Worm (Caenorhabditis elegans) whole organism, early embryonic: ENCODE results near the gene ugt-38.

ENCODE experiments used
- B0310.2 ChIP-seq: sonication (generic microtip); optimal IDR thresholded peaks from 2 replicates; lab custom pipeline; 2016; ENCODE audit warnings: mild to moderate bottlenecking, missing genetic modification characterization, missing compliant biosample characterization
- F13C5.2 ChIP-seq: sonication (generic microtip); optimal IDR thresholded peaks from 2 replicates; lab custom pipeline; 2017; ENCODE audit warnings: mild to moderate bottlenecking, missing genetic modification characterization, inconsistent platforms, missing compliant biosample characterization
- aly-1 ChIP-seq: sonication (generic microtip); optimal IDR thresholded peaks from 2 replicates; lab custom pipeline; 2016; ENCODE audit warnings: missing genetic modification characterization, missing compliant biosample characterization
- ama-1 ChIP-seq: fragments of 150-350 bp; optimal IDR thresholded peaks from 2 replicates; lab custom pipeline; 2014
- ceh-13 ChIP-seq: fragments of 200-800 bp; sonication (Bioruptor generic); optimal IDR thresholded peaks from 2 replicates; lab custom pipeline; 2018; ENCODE audit warnings: mild to moderate bottlenecking, missing genetic modification characterization, missing compliant biosample characterization
- ceh-36 ChIP-seq: sonication (generic microtip); optimal IDR thresholded peaks from 2 replicates; lab custom pipeline; 2016; ENCODE audit warnings: missing genetic modification characterization, inconsistent platforms, missing compliant biosample characterization
- ets-7 ChIP-seq: sonication (generic microtip); optimal IDR thresholded peaks from 2 replicates; lab custom pipeline; 2016; ENCODE audit warnings: missing genotype, missing genetic modification characterization, missing compliant biosample characterization
- flt-1 ChIP-seq: fragments of 200-800 bp; sonication (Bioruptor generic); IDR thresholded peaks from 2 replicates; pipeline ENCODE4 v1.3.6; 2022; ENCODE audit warnings: missing genetic modification characterization, missing compliant biosample characterization
- hmbx-1 ChIP-seq: sonication (generic microtip); optimal IDR thresholded peaks from 2 replicates; lab custom pipeline; 2016; ENCODE audit warnings: mild to moderate bottlenecking, missing genetic modification characterization, missing compliant biosample characterization
- hmg-4 ChIP-seq: fragments of 200-800 bp; sonication (Bioruptor generic); optimal IDR thresholded peaks from 2 replicates; lab custom pipeline; 2018; ENCODE audit warnings: mild to moderate bottlenecking, missing genetic modification characterization, missing compliant biosample characterization
- hnd-1 ChIP-seq: sonication (generic microtip); optimal IDR thresholded peaks from 2 replicates; lab custom pipeline; 2016; ENCODE audit warnings: missing genetic modification characterization, missing compliant biosample characterization
- pes-1 ChIP-seq: fragments of 200-800 bp; sonication (Bioruptor generic); IDR thresholded peaks from 2 replicates; pipeline ENCODE4 v1.3.6; 2022; ENCODE audit warnings: missing genetic modification reagents, missing genetic modification characterization, missing compliant biosample characterization
- scrt-1 ChIP-seq: fragments of 200-800 bp; sonication (Bioruptor generic); IDR thresholded peaks from 2 replicates; pipeline ENCODE4 v1.3.6; 2022; ENCODE audit warnings: missing genetic modification characterization, missing compliant biosample characterization
- sea-1 ChIP-seq: fragments of 200-800 bp; sonication (Bioruptor generic); conservative IDR thresholded peaks from 2 replicates; pipeline ENCODE4 v1.3.6; 2022; ENCODE audit warnings: missing genetic modification characterization, missing compliant biosample characterization
- tbx-11 ChIP-seq: fragments of 200-800 bp; sonication (Bioruptor generic); IDR thresholded peaks from 2 replicates; pipeline ENCODE4 v1.3.6; 2022; ENCODE audit warnings: missing genetic modification characterization, missing compliant biosample characterization
- tbx-37 ChIP-seq: fragments of 200-800 bp; sonication (Bioruptor generic); conservative IDR thresholded peaks from 2 replicates; pipeline ENCODE4 v1.3.6; 2022; ENCODE audit warnings: missing genetic modification reagents, missing genetic modification characterization, missing compliant biosample characterization
- tra-4 ChIP-seq: sonication (generic microtip); optimal IDR thresholded peaks from 2 replicates; lab custom pipeline; 2017; ENCODE audit warnings: missing genetic modification characterization, missing compliant biosample characterization

Gene ugt-38

DNA sequence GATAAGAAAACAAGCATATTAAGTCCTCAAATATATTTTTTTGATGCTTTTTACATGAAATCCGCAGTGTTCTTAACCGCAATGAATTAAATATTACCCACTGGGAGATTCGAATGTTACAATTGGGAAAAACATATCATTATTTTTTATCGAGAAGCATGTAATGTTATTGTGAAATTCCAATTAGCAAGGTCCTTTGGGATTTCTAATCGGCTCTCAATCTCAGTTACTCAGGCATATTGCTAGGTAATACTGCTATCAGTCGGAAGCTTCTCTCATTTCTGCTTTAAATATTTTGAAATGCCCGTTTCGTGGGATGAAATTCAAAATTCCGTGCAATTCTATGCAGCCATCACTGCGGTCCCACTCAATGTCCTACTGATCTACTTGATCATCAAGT, 12.1 kb upstream of the ugt-38 start, which contains the start of gene str-204:
Gene str-204, plus strand, starts transcription at position 301 of the 400 bp plus-strand sequence.
- no peak for TF ChIP-seq tra-4 (tag; lab: Kevin White, UChicago)

- no peak for TF ChIP-seq hnd-1
These were observed 9.8 kb upstream of the ugt-38 start, which contains the start of gene ugt-39 for ce11 chrV:7157089-7157488. ugt-39 (plus strand) TSS chrV:7157142.

DNA sequence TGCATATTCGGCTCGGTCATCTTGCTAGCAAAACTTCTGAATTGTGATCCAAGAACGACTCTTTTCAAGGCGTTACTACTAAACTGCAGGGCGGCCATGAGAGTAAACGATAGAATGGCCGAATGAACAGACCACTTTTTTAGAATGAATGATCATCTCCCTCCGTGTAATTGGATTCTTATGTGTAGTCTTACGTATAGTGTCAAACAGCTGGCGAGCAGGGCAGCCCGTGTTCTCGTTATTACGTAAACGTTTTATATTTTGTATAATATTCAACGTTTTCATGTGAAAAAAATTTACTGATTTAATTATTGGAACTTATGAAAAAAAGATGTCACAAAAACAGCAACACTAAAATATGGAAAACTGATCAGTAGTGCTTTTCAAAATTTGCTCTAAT, 8.8 kb upstream of the ugt-38 start, which contains the start of gene F10D2.10:
Gene F10D2.10, minus strand, starts transcription at position 101 of the 400 bp plus-strand sequence.
- TF ChIP-seq ceh-13 (GFP tag; lab: Kevin White, UChicago): no peak
- TF ChIP-seq sea-1: no peak
- no peak for TF ChIP-seq F13C5.2 (tag; lab: Kevin White, UChicago)
- TF ChIP-seq ama-1: no peak
- TF ChIP-seq scrt-1: no peak
- no peak for TF ChIP-seq B0310.2 (tag; lab: Kevin White, UChicago)

DNA sequence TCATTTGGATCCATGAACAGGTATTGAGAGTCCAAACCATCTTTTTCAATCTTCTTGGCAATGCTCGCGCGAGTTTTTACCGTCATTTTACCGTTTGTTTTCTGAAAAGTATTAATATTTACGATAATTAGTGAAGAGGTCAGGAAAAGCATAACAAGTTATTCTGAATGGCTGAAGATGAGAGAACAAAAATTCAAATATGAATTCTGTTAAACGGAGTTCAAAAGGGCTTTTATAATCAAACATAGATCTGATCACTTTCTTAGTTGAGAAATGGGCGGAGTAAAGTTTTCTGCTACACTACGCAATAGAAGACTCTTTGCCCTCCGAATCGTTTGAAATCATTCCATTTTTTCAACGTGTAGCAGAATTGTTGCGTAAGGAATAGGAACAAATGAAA, 5.8 kb upstream of the ugt-38 start, which contains the start of gene fat-7:
Gene fat-7, minus strand, starts transcription at position 101 of the 400 bp plus-strand sequence.
- TF ChIP-seq flt-1 (GFP tag; lab: Robert Waterston, UW) (no peak), tbx-11 (GFP tag; lab: Robert Waterston, UW) (no peak), sea-1 (no peak), scrt-1 (no peak), hmg-4 (GFP tag; lab: Kevin White, UChicago) (no peak), hnd-1 (no peak)

DNA sequence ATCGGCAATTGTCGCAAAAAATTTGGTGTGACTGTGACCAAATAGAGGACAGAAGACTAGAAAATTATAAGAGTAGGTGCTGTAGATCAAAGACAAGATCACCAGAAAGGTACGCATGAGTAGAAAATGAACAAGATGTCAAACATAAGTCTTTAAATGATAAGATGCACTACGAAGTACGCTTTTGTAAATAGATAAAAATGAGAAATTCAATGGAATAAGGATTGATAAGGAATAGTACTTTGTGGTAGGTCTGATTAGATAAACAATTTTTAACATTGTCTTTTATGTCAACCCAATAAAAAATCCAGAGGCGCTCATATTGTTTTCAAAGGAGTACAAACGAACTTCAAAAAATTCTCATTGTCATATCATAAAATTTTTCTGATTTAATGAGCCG, 3.3 kb upstream of the ugt-38 start, which contains the start of gene F10D2.8:
Gene F10D2.8, minus strand, starts transcription at position 145 of the 400 bp plus-strand sequence.
- TF ChIP-seq F13C5.2 (tag; lab: Kevin White, UChicago) (no peak), ets-7 (tag; lab: Kevin White, UChicago) (no peak), pes-1 (GFP tag; lab: Robert Waterston, UW) (no peak), ceh-36 (tag; lab: Kevin White, UChicago) (no peak), B0310.2 (tag; lab: Kevin White, UChicago) (no peak), tbx-11 (GFP tag; lab: Robert Waterston, UW) (no peak), hmg-4 (GFP tag; lab: Kevin White, UChicago) (no peak)

ce11 chrV:7145250-7145850, 1.9 kb downstream of the ugt-38 start, which contains the start of gene ugt-37:
ugt-37 (minus strand) TSS chrV:7145318.
- no peak for TF ChIP-seq ceh-36 (tag; lab: Kevin White, UChicago)
- TF ChIP-seq ceh-13 (GFP tag; lab: Kevin White, UChicago): no peak
- TF ChIP-seq tbx-11 (GFP tag; lab: Robert Waterston, UW): no peak
- no peak for TF ChIP-seq tbx-37 (GFP tag; lab: Robert Waterston, UW)
- TF ChIP-seq scrt-1: no peak
- no peak for TF ChIP-seq tra-4 (tag; lab: Kevin White, UChicago)
- no peak for TF ChIP-seq flt-1 (GFP tag; lab: Robert Waterston, UW)
- TF ChIP-seq pes-1 (GFP tag; lab: Robert Waterston, UW): no peak

DNA sequence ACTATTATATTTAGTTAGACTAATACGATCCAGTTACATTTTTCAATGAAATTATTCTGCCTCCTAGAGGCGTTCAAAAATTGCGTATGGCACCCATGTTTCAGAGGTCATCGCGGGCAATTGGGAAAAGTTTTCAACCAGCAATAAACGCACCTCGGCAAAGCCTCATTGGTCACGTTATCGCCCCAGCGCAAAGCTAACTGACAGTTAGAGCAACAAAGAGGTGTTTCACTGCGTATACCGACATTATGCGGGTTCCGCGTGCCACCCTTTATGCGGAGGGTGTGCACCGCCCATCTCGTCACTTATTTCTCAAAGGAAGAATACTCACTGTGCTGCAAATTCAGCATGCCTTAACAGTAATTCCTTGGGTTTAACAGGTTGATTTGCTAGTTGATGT, 4.6 kb downstream of the ugt-38 start:
- TF ChIP-seq ets-7 (tag; lab: Kevin White, UChicago) (no peak), F13C5.2 (tag; lab: Kevin White, UChicago) (no peak), tbx-11 (GFP tag; lab: Robert Waterston, UW) (0 out of 2 replicates have a peak, but pooled peaks have one; percentile 29), sea-1 (0 out of 2 replicates have a peak, but pooled peaks have one; percentile 37)

ce11 chrV:7141864-7142263, 5.4 kb downstream of the ugt-38 start, which contains the start of gene ugt-40:
ugt-40 (minus strand) TSS chrV:7141964.
- no peak for TF ChIP-seq hnd-1
- no peak for TF ChIP-seq ceh-13 (GFP tag; lab: Kevin White, UChicago)
- no peak for TF ChIP-seq hmbx-1 (tag; lab: Kevin White, UChicago)
- no peak for TF ChIP-seq hmg-4 (GFP tag; lab: Kevin White, UChicago)
- no peak for TF ChIP-seq F13C5.2 (tag; lab: Kevin White, UChicago)
- TF ChIP-seq ceh-36 (tag; lab: Kevin White, UChicago): no peak
- no peak for TF ChIP-seq tbx-11 (GFP tag; lab: Robert Waterston, UW)
- no peak for TF ChIP-seq tra-4 (tag; lab: Kevin White, UChicago)
- no peak for TF ChIP-seq ets-7 (tag; lab: Kevin White, UChicago)

DNA sequence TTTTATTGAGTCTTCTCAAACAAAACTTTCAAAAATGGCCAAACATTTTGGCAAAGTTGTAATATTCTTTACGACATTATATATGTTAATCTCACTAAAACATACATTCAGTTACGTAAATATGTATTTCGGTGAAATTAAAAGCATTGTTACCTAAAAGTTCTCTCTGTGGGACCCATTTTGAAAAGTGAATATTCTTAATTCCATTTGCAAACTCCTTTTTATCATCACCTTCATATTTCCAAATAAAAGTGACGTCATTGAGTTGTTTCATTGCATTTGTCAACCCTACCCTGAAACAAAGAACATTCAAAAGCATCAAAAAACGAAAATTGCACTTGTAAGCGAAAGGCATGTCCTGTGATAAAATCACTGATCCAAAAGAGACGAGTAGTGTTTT, 6.9 kb downstream of the ugt-38 start:
- TF ChIP-seq B0310.2 (tag; lab: Kevin White, UChicago) (no peak), tbx-11 (GFP tag; lab: Robert Waterston, UW) (no peak), flt-1 (GFP tag; lab: Robert Waterston, UW) (no peak), ets-7 (tag; lab: Kevin White, UChicago) (no peak), hmg-4 (GFP tag; lab: Kevin White, UChicago) (no peak), ceh-36 (tag; lab: Kevin White, UChicago) (no peak), tra-4 (tag; lab: Kevin White, UChicago) (no peak), aly-1 (no peak), hnd-1 (no peak), ceh-13 (GFP tag; lab: Kevin White, UChicago) (no peak), F13C5.2 (tag; lab: Kevin White, UChicago) (no peak)
